Worm (Caenorhabditis elegans): Measurements from ENCODE around the gene Y51B9A.9.

Y51B9A.9 gene

DNA sequence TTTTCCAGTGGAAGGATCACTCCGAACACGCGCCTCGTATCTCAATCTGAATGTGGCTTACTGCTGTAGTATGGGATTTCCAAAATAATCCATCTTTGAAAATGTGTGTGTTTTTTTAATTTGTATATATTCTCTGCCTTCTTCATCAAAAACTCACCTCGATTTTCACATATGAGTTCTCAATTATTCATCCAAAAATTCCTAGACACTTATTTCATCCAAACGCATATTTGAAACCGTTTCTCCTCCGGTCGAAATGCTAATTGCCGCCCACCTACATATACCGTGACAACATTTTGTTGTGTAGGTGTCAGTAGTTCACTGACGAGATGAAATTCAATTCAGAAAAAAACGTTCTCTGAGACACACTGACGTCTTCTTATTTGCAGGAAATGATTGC lies 50.0 kb downstream of the Y51B9A.9 start:
- no peak for TF ChIP-seq mbf-1 (tag; optimal IDR thresholded peaks at IDR 0.05)
- TF ChIP-seq egl-27 (tag; optimal IDR thresholded peaks at IDR 0.05) = no peak
- TF ChIP-seq sem-4 (tag; optimal IDR thresholded peaks at IDR 0.05) = no peak
- TF ChIP-seq gmeb-1 (tag; optimal IDR thresholded peaks at IDR 0.05) = no peak
- no peak for TF ChIP-seq ztf-4 (tag; optimal IDR thresholded peaks at IDR 0.05)
- TF ChIP-seq lin-39 (tag; optimal IDR thresholded peaks at IDR 0.05) = no peak
- TF ChIP-seq fos-1 (tag; optimal IDR thresholded peaks at IDR 0.05) = no peak
- TF ChIP-seq mab-5 (tag; optimal IDR thresholded peaks at IDR 0.05) = no peak
- no peak for TF ChIP-seq R02D3.7 (tag; optimal IDR thresholded peaks at IDR 0.05)
- no peak for TF ChIP-seq nhr-237 (tag; optimal IDR thresholded peaks at IDR 0.05)
- no peak for TF ChIP-seq nhr-12 (tag; optimal IDR thresholded peaks at IDR 0.05)
- TF ChIP-seq ztf-11 (tag; optimal IDR thresholded peaks at IDR 0.05) = no peak
- no peak for TF ChIP-seq nhr-23 (tag; optimal IDR thresholded peaks at IDR 0.05)
- TF ChIP-seq lin-13 (GFP tag; optimal IDR thresholded peaks at IDR 0.05) = no peak
- TF ChIP-seq ama-1 (optimal IDR thresholded peaks at IDR 0.05) = no peak
- no peak for TF ChIP-seq ceh-16 (tag; optimal IDR thresholded peaks at IDR 0.05)
- TF ChIP-seq peb-1 (tag; optimal IDR thresholded peaks at IDR 0.05) = no peak

DNA sequence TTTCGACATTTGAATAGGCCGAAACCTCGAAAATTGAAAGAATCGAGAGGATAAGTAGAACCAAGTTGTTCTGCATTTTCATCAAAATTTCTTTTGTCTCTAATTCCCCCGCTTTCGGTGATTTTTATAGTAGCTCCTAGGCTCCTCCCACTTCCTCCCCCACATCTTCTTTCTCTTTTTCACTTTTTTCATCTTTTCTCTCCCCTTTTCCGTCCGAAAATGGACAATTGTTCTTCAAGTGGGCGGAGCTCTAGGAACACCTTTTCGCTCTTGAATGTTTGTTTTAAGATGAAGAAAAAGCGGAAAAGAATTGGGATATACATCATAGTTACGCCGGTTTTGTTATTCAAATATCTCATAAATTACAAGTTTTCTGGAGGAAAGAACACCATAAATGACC lies 50.9 kb downstream of the Y51B9A.9 start, which contains the start of gene F42A8.1:
Gene F42A8.1, minus strand, starts transcription at position 101 of the 400 bp plus-strand sequence.
- TF ChIP-seq nhr-237 (tag; optimal IDR thresholded peaks at IDR 0.05) = no peak
- no peak for TF ChIP-seq F13H6.1 (tag; optimal IDR thresholded peaks at IDR 0.05)
- no peak for TF ChIP-seq ztf-11 (tag; optimal IDR thresholded peaks at IDR 0.05)
- TF ChIP-seq elt-3 (tag; optimal IDR thresholded peaks at IDR 0.05) = no peak

DNA sequence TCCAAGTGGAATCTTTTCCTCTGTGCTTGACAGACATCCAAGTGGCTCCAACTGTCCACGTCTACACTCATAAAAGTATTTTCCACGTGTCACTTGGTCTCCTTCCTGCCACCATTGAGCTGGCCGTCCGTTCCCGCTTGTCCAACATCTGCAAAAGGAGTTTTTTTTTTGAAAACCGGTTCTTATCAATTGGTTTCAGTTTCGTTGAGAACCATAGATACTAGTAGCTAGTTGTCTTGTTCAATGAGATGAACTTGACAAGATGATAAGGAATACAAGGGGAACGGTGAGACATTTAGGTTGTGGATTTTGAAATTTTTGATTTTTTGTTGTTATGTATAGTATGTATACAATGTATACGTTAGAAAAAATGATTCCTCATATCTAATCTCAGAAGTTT lies 51.6 kb downstream of the Y51B9A.9 start:
- no peak for TF ChIP-seq ztf-1 (GFP tag; conservative IDR thresholded peaks at IDR 0.05)
- no peak for TF ChIP-seq zag-1 (tag; optimal IDR thresholded peaks at IDR 0.05)
- TF ChIP-seq gmeb-1 (tag; optimal IDR thresholded peaks at IDR 0.05) = no peak
- no peak for TF ChIP-seq blmp-1 (tag; optimal IDR thresholded peaks at IDR 0.05; ENCODE audit: insufficient read depth)
- TF ChIP-seq ZK546.5 (tag; optimal IDR thresholded peaks at IDR 0.05) = no peak
- TF ChIP-seq nhr-77 (tag; optimal IDR thresholded peaks at IDR 0.05) = no peak
- no peak for TF ChIP-seq nhr-12 (tag; optimal IDR thresholded peaks at IDR 0.05)
